Fruit fly (Drosophila melanogaster) whole organism, pupa: ENCODE data around the gene Pvr.

Source experiments
- CG13204 ChIP-seq: fragments of 200-800 bp; sonication (Bioruptor generic); optimal IDR thresholded peaks from 2 replicates; lab custom pipeline; 2018; ENCODE audit warnings: missing biosample characterization, mild to moderate bottlenecking, missing genetic modification characterization, moderate library complexity
- CG4496 ChIP-seq: fragments of 200-800 bp; sonication (Bioruptor generic); IDR thresholded peaks from 3 replicates; pipeline ENCODE4 v1.3.6; 2022; ENCODE audit warnings: missing biosample characterization, missing genetic modification characterization
- EcR ChIP-seq: fragments of 200-800 bp; sonication (Bioruptor generic); optimal IDR thresholded peaks from 3 replicates; lab custom pipeline; 2019; ENCODE audit warnings: missing biosample characterization, missing genetic modification characterization, mild to moderate bottlenecking, moderate library complexity, missing genetic modification reagents

- no peak for TF ChIP-seq EcR
- no peak for TF ChIP-seq CG4496 (GFP tag; lab: Robert Waterston, UW)
- TF ChIP-seq CG13204 (GFP tag; lab: Kevin White, UChicago): no peak
Measured at dm6 chr2L:8203748-8204147, 35.9 kb downstream of the Pvr start.
